Fruit fly (Drosophila melanogaster) whole organism, embryonic: ENCODE results near the gene Dad1.

Experiments used
- CG10274 ChIP-seq: fragments of 200-800 bp; sonication (Bioruptor generic); optimal IDR thresholded peaks from 3 replicates; lab custom pipeline; 2017; ENCODE audit warnings: missing biosample characterization, mild to moderate bottlenecking, missing genetic modification characterization
- CG10543 ChIP-seq: fragments of 200-800 bp; sonication (Bioruptor generic); optimal IDR thresholded peaks from 3 replicates; lab custom pipeline; 2017; ENCODE audit warnings: missing biosample characterization, mild to moderate bottlenecking, missing genetic modification characterization, moderate library complexity
- CG11093 ChIP-seq: fragments of 200-800 bp; sonication (Bioruptor generic); IDR thresholded peaks from 3 replicates; pipeline ENCODE4 v1.3.6; 2022; ENCODE audit warnings: missing biosample characterization, missing genetic modification characterization
- CG12155 ChIP-seq: fragments of 200-800 bp; sonication (Bioruptor generic); optimal IDR thresholded peaks from 3 replicates; lab custom pipeline; 2016; ENCODE audit warnings: missing biosample characterization, missing genetic modification characterization
- CG1233 ChIP-seq: fragments of 200-800 bp; sonication (Bioruptor generic); optimal IDR thresholded peaks from 4 replicates; lab custom pipeline; 2018; ENCODE audit warnings: missing biosample characterization, mild to moderate bottlenecking, missing genetic modification characterization
- CG13624 ChIP-seq: fragments of 200-800 bp; sonication (Bioruptor generic); optimal IDR thresholded peaks from 2 replicates; lab custom pipeline; 2016; ENCODE audit warnings: missing biosample characterization, missing genetic modification characterization
- CG14050 ChIP-seq: fragments of 200-800 bp; sonication (Bioruptor generic); IDR thresholded peaks from 3 replicates; pipeline ENCODE4 v1.3.6; 2022; ENCODE audit warnings: missing biosample characterization, missing genetic modification characterization
- CG17361 ChIP-seq: fragments of 200-800 bp; sonication (Bioruptor generic); IDR thresholded peaks from 3 replicates; pipeline ENCODE4 v1.3.6; 2022; ENCODE audit warnings: missing biosample characterization, missing genetic modification characterization
- CG31365 ChIP-seq: fragments of 200-800 bp; sonication (Bioruptor generic); optimal IDR thresholded peaks from 2 replicates; lab custom pipeline; 2018; ENCODE audit warnings: missing biosample characterization, mild to moderate bottlenecking, missing genetic modification characterization
- CG3995 ChIP-seq: fragments of 200-800 bp; sonication (Bioruptor generic); optimal IDR thresholded peaks from 3 replicates; lab custom pipeline; 2016; ENCODE audit warnings: missing biosample characterization, missing genetic modification characterization
- CG5245 ChIP-seq: fragments of 200-800 bp; sonication (Bioruptor generic); optimal IDR thresholded peaks from 3 replicates; lab custom pipeline; 2016; ENCODE audit warnings: missing biosample characterization, missing genetic modification characterization
- CG6689 ChIP-seq: fragments of 200-800 bp; sonication (Bioruptor generic); IDR thresholded peaks from 2 replicates; pipeline ENCODE4 v1.3.6; 2022; ENCODE audit warnings: missing biosample characterization, missing genetic modification characterization
- CG7556 ChIP-seq: fragments of 200-800 bp; sonication (Bioruptor generic); optimal IDR thresholded peaks from 2 replicates; lab custom pipeline; 2017; ENCODE audit warnings: missing biosample characterization, mild to moderate bottlenecking, missing genetic modification characterization
- CG8089 ChIP-seq: fragments of 200-800 bp; sonication (Bioruptor generic); optimal IDR thresholded peaks from 3 replicates; lab custom pipeline; 2016; ENCODE audit warnings: missing biosample characterization, missing genetic modification characterization
- CG8359 ChIP-seq: fragments of 200-800 bp; sonication (Bioruptor generic); optimal IDR thresholded peaks from 2 replicates; lab custom pipeline; 2017; ENCODE audit warnings: missing biosample characterization, mild to moderate bottlenecking, missing genetic modification characterization, borderline replicate concordance
- CG8388 ChIP-seq: fragments of 200-800 bp; sonication (Bioruptor generic); optimal IDR thresholded peaks from 2 replicates; lab custom pipeline; 2019; ENCODE audit warnings: missing biosample characterization, mild to moderate bottlenecking, missing genetic modification characterization, moderate library complexity
- CG9817 ChIP-seq: fragments of 200-800 bp; sonication (Bioruptor generic); optimal IDR thresholded peaks from 2 replicates; lab custom pipeline; 2018; ENCODE audit warnings: missing biosample characterization, mild to moderate bottlenecking, missing genetic modification characterization, moderate library complexity
- Chrac-16 ChIP-seq: fragments of 200-800 bp; sonication (Bioruptor generic); optimal IDR thresholded peaks from 3 replicates; lab custom pipeline; 2016; ENCODE audit warnings: missing biosample characterization, missing genetic modification characterization
- D ChIP-seq, 2 experiments: fragments of 200-800 bp in 1 of 2; fragments of >200 bp in 1 of 2; sonication (Bioruptor generic) in 1 of 2; optimal IDR thresholded peaks; 2 replicates in 1 of 2; 3 replicates in 1 of 2; lab custom pipeline; 2017; ENCODE audit warnings: mild to moderate bottlenecking in 1 of 2, missing biosample characterization in 1 of 2, missing genetic modification characterization in 1 of 2, missing genetic modification reagents in 1 of 2
- Dad ChIP-seq: fragments of 200-800 bp; sonication (Bioruptor generic); optimal IDR thresholded peaks from 3 replicates; lab custom pipeline; 2016; ENCODE audit warnings: missing biosample characterization, missing genetic modification characterization
- Dp ChIP-seq: fragments of 200-800 bp; sonication (Bioruptor generic); optimal IDR thresholded peaks from 2 replicates; lab custom pipeline; 2018; ENCODE audit warnings: missing biosample characterization, mild to moderate bottlenecking, missing genetic modification characterization, moderate library complexity
- Fer1 ChIP-seq: fragments of 200-800 bp; sonication (Bioruptor generic); optimal IDR thresholded peaks from 2 replicates; lab custom pipeline; 2017; ENCODE audit warnings: missing biosample characterization, mild to moderate bottlenecking, missing genetic modification characterization
- Gsc ChIP-seq: fragments of 200-800 bp; sonication (Bioruptor generic); IDR thresholded peaks from 2 replicates; pipeline ENCODE4 v1.3.6; 2022; ENCODE audit warnings: missing biosample characterization, missing genetic modification characterization
- Gug ChIP-seq: fragments of 200-800 bp; sonication (Bioruptor generic); IDR thresholded peaks from 4 replicates; pipeline ENCODE4 v1.3.6; 2022; ENCODE audit warnings: missing biosample characterization, missing genetic modification characterization
- HmgZ ChIP-seq: fragments of 200-800 bp; sonication (Bioruptor generic); optimal IDR thresholded peaks from 2 replicates; lab custom pipeline; 2018; ENCODE audit warnings: missing biosample characterization, mild to moderate bottlenecking, missing genetic modification characterization
- Hr3 ChIP-seq: fragments of 200-800 bp; sonication (Bioruptor generic); optimal IDR thresholded peaks from 3 replicates; lab custom pipeline; 2016; ENCODE audit warnings: missing biosample characterization, missing genetic modification characterization
- Hr39 ChIP-seq: fragments of >200 bp; optimal IDR thresholded peaks from 2 replicates; lab custom pipeline; 2017
- Jarid2 ChIP-seq: fragments of 200-800 bp; sonication (Bioruptor generic); optimal IDR thresholded peaks from 3 replicates; lab custom pipeline; 2017; ENCODE audit warnings: mild to moderate bottlenecking, missing biosample characterization, missing genetic modification reagents, missing genetic modification characterization
- Nf-YC ChIP-seq: fragments of 200-800 bp; optimal IDR thresholded peaks from 3 replicates; lab custom pipeline; 2019; ENCODE audit warnings: missing biosample characterization, mild to moderate bottlenecking, missing genetic modification characterization, moderate library complexity
- Side ChIP-seq: fragments of 200-800 bp; sonication (Bioruptor generic); optimal IDR thresholded peaks from 2 replicates; lab custom pipeline; 2016; ENCODE audit warnings: missing biosample characterization, missing genetic modification characterization
- Taf1 ChIP-seq: fragments of 200-800 bp; sonication (Bioruptor generic); IDR thresholded peaks from 2 replicates; pipeline ENCODE4 v1.3.6; 2022; ENCODE audit warnings: missing biosample characterization, missing genetic modification characterization
- Usf ChIP-seq: fragments of 200-800 bp; sonication (Bioruptor generic); optimal IDR thresholded peaks from 2 replicates; lab custom pipeline; 2017; ENCODE audit warnings: missing genotype, missing biosample characterization, missing genetic modification characterization
- ase ChIP-seq: fragments of 200-800 bp; sonication (Bioruptor generic); IDR thresholded peaks from 3 replicates; pipeline ENCODE4 v1.3.6; 2022; ENCODE audit warnings: missing biosample characterization, missing genetic modification characterization
- bab2 ChIP-seq: fragments of 200-800 bp; sonication (Bioruptor generic); optimal IDR thresholded peaks from 2 replicates; lab custom pipeline; 2016; ENCODE audit warnings: missing biosample characterization, missing genetic modification characterization
- br ChIP-seq: fragments of >200 bp; optimal IDR thresholded peaks from 2 replicates; lab custom pipeline; 2017
- btn ChIP-seq: fragments of 200-800 bp; sonication (Bioruptor generic); optimal IDR thresholded peaks from 2 replicates; lab custom pipeline; 2016; ENCODE audit warnings: missing biosample characterization, missing genetic modification characterization
- da ChIP-seq: fragments of 200-800 bp; sonication (Bioruptor generic); optimal IDR thresholded peaks from 2 replicates; lab custom pipeline; 2016; ENCODE audit warnings: missing biosample characterization, missing genetic modification characterization
- kah ChIP-seq: fragments of 200-800 bp; sonication (Bioruptor generic); optimal IDR thresholded peaks from 2 replicates; lab custom pipeline; 2018; ENCODE audit warnings: missing biosample characterization, mild to moderate bottlenecking, missing genetic modification characterization
- lab ChIP-seq: fragments of 200-800 bp; sonication (Bioruptor generic); optimal IDR thresholded peaks from 3 replicates; lab custom pipeline; 2017; ENCODE audit warnings: missing biosample characterization, missing genetic modification characterization, mild to moderate bottlenecking, moderate library complexity, missing genetic modification reagents
- lilli ChIP-seq: fragments of 200-800 bp; sonication (Bioruptor generic); optimal IDR thresholded peaks from 3 replicates; lab custom pipeline; 2016; ENCODE audit warnings: missing biosample characterization, missing genetic modification characterization
- lola ChIP-seq, 3 experiments: fragments of >200 bp in 2 of 3; fragments of 200-800 bp in 1 of 3; sonication (Bioruptor generic) in 1 of 3; optimal IDR thresholded peaks; 2 replicates each; lab custom pipeline; 2017 to 2019; ENCODE audit warnings: missing biosample characterization in 3 of 3, missing genetic modification characterization in 3 of 3, mild to moderate bottlenecking in 1 of 3, moderate library complexity in 1 of 3
- nmo ChIP-seq: fragments of 200-800 bp; sonication (Bioruptor generic); optimal IDR thresholded peaks from 2 replicates; lab custom pipeline; 2018; ENCODE audit warnings: missing biosample characterization, mild to moderate bottlenecking, missing genetic modification characterization, moderate library complexity
- nom ChIP-seq: fragments of 200-800 bp; sonication (Bioruptor generic); optimal IDR thresholded peaks from 2 replicates; lab custom pipeline; 2017; ENCODE audit warnings: missing biosample characterization, missing genetic modification characterization, mild to moderate bottlenecking, moderate library complexity, missing genetic modification reagents
- sens ChIP-seq: fragments of 200-800 bp; sonication (Bioruptor generic); peaks from one replicate; lab custom pipeline; 2016; ENCODE audit warnings: missing biosample characterization, missing genetic modification characterization
- sima ChIP-seq: fragments of 200-800 bp; sonication (Bioruptor generic); optimal IDR thresholded peaks from 2 replicates; lab custom pipeline; 2016; ENCODE audit warnings: missing biosample characterization, missing genetic modification characterization
- tna ChIP-seq: fragments of 200-800 bp; sonication (Bioruptor generic); IDR thresholded peaks from 2 replicates; pipeline ENCODE4 v1.3.6; 2022; ENCODE audit warnings: missing biosample characterization, missing genetic modification characterization; ENCODE audit not compliant: partially characterized antibody
- trh ChIP-seq: fragments of 200-800 bp; sonication (Bioruptor generic); optimal IDR thresholded peaks from 2 replicates; lab custom pipeline; 2016; ENCODE audit warnings: missing biosample characterization, missing genetic modification characterization
- twi ChIP-seq: fragments of 200-800 bp; optimal IDR thresholded peaks from 2 replicates; lab custom pipeline; 2019; ENCODE audit warnings: missing biosample characterization, mild to moderate bottlenecking, missing genetic modification characterization, moderate library complexity
- unc-4 ChIP-seq: fragments of 200-800 bp; sonication (Bioruptor generic); IDR thresholded peaks from 2 replicates; pipeline ENCODE4 v1.3.6; 2022; ENCODE audit warnings: missing biosample characterization, missing genetic modification characterization; ENCODE audit not compliant: partially characterized antibody
- wek ChIP-seq: fragments of 200-800 bp; sonication (Bioruptor generic); optimal IDR thresholded peaks from 3 replicates; lab custom pipeline; 2018; ENCODE audit warnings: missing biosample characterization, mild to moderate bottlenecking, missing genetic modification characterization, moderate library complexity
- z ChIP-seq: fragments of 200-800 bp; sonication (Bioruptor generic); IDR thresholded peaks from 3 replicates; pipeline ENCODE4 v1.3.6; 2022; ENCODE audit warnings: missing biosample characterization, missing genetic modification characterization

Dad1 gene

DNA sequence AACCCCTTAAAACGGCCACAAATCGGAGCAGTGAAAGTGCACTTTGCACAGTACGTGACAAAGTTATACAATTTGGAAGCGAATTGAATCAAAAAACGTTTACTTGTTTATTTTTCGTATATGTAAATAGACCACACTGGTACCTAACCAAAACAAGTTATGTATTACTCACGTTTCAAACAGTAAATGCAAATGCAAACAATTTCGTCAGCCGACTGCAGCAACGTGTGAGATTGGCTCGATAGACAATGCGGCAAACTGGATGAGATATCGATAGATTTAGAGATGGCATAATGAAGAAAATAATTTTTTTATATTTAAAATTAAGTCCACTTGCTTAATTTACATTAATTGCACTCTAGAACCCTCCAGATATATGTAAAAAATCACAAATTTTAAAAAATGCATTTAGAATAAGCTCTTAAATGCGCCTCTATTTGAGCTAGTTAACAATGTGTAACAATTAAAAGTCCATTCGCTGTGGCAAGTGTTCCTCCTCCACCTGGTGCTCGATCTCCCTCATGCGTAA, 2.4 kb downstream of the Dad1 start, which contains the start of gene AlaRS (continued):
- TF ChIP-seq unc-4 (GFP tag; lab: Robert Waterston, UW) = peak; percentile 72; the same call in 1 of the 2 replicates
- TF ChIP-seq Taf1 (GFP tag; lab: Robert Waterston, UW) = no peak
- TF ChIP-seq CG7556 (GFP tag; lab: Kevin White, UChicago) = peak; percentile 56
- TF ChIP-seq CG1233 (GFP tag; lab: Kevin White, UChicago) = peak; percentile 20
- peak; percentile 34 for TF ChIP-seq nom (GFP tag; lab: Kevin White, UChicago)
- TF ChIP-seq sens = peak; percentile 88
- TF ChIP-seq Dp (GFP tag; lab: Kevin White, UChicago) = peak; percentile 24
- TF ChIP-seq Hr3 (GFP tag; lab: Kevin White, UChicago) = peak; percentile 24
- TF ChIP-seq lola (GFP tag; optimal IDR thresholded peaks at IDR 0.05; lab: Kevin White, UChicago) = peak in 1 of 3 experiments; percentile 29
- peak; percentile 13 for TF ChIP-seq CG3995 (GFP tag; lab: Kevin White, UChicago)
- TF ChIP-seq CG8388 (GFP tag; lab: Kevin White, UChicago) = peak; percentile 37
- TF ChIP-seq CG9817 (tag; lab: Kevin White, UChicago) = no peak
- peak; percentile 57 for TF ChIP-seq Fer1 (GFP tag; lab: Kevin White, UChicago)
- no peak for TF ChIP-seq Gsc (GFP tag; lab: Robert Waterston, UW)
- TF ChIP-seq HmgZ (tag; lab: Kevin White, UChicago) = peak; percentile 29
- peak; percentile 57 for TF ChIP-seq CG12155 (GFP tag; lab: Kevin White, UChicago)
- no peak for TF ChIP-seq Usf
- no peak for TF ChIP-seq Dad (GFP tag; lab: Kevin White, UChicago)
- no peak for TF ChIP-seq ase (GFP tag; lab: Robert Waterston, UW)
- no peak for TF ChIP-seq Hr39 (lab: Kevin White, UChicago)
- no peak for TF ChIP-seq kah (GFP tag; lab: Kevin White, UChicago)
- TF ChIP-seq da (GFP tag; lab: Kevin White, UChicago) = no peak
- TF ChIP-seq z (GFP tag; lab: Robert Waterston, UW) = no peak
- TF ChIP-seq bab2 (GFP tag; lab: Kevin White, UChicago) = no peak
- TF ChIP-seq br (lab: Kevin White, UChicago) = no peak
- TF ChIP-seq CG10543 (GFP tag; lab: Kevin White, UChicago) = no peak
- TF ChIP-seq wek (GFP tag; lab: Kevin White, UChicago) = no peak
- no peak for TF ChIP-seq CG11093
- no peak for TF ChIP-seq CG10274
- peak; percentile 24; the same call in 1 of the 2 replicates for TF ChIP-seq CG6689 (GFP tag; lab: Robert Waterston, UW)
- no peak for TF ChIP-seq Gug (GFP tag; lab: Robert Waterston, UW)
- peak; percentile 16 for TF ChIP-seq Chrac-16
- TF ChIP-seq trh (GFP tag; lab: Kevin White, UChicago) = no peak
- TF ChIP-seq CG14050 = no peak; the same call in 2 of the 3 replicates
- no peak for TF ChIP-seq sima (GFP tag; lab: Kevin White, UChicago)
- peak; percentile 27 for TF ChIP-seq lab
- no peak for TF ChIP-seq twi (tag; lab: Kevin White, UChicago)
- TF ChIP-seq CG5245 (GFP tag; lab: Kevin White, UChicago) = no peak
- TF ChIP-seq btn (GFP tag; lab: Kevin White, UChicago) = no peak
- TF ChIP-seq CG8089 (GFP tag; lab: Kevin White, UChicago) = no peak
- TF ChIP-seq nmo (GFP tag; lab: Kevin White, UChicago) = peak; percentile 41
- TF ChIP-seq tna (GFP tag; lab: Robert Waterston, UW) = no peak
- TF ChIP-seq Jarid2 (GFP tag; lab: Kevin White, UChicago) = no peak
- TF ChIP-seq D (optimal IDR thresholded peaks at IDR 0.05; lab: Kevin White, UChicago) = no peak
- TF ChIP-seq D (GFP tag; optimal IDR thresholded peaks at IDR 0.05; lab: Kevin White, UChicago) = peak; percentile 19
- no peak for TF ChIP-seq CG31365 (tag; lab: Kevin White, UChicago)
- no peak for TF ChIP-seq CG8359 (GFP tag; lab: Kevin White, UChicago)
- TF ChIP-seq Side = no peak
- peak; percentile 40 for TF ChIP-seq Nf-YC (tag; lab: Kevin White, UChicago)
- TF ChIP-seq CG17361 = peak; percentile 51; the same call in 2 of the 3 replicates
- peak; percentile 62 for TF ChIP-seq lilli
- TF ChIP-seq CG13624 = peak; percentile 20
